Fruit fly (Drosophila melanogaster): ENCODE measurements around the gene CG18428.

DNA sequence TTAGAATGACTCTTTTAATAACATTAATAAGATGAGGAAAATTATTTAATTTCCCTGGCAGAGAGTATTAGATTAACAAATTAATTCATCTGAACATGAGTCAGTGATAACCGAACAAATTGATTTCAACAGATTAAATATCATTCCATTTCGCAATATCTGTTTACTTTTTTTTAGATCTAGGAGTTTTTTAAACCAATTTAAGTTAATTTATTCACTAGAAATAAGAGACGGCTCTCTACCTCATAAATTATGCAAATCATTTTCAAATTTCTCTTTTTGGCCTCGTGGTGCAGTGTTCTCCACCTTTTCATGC, 3.9 kb downstream of the CG18428 start, which contains the start of gene Root:
- TF ChIP-seq kay (GFP tag; ENCODE audit: borderline replicate concordance) (no peak), Hr96 (GFP tag; optimal IDR thresholded peaks at IDR 0.05) (no peak), CG5204 (GFP tag; optimal IDR thresholded peaks at IDR 0.05) (no peak), pad (GFP tag; optimal IDR thresholded peaks at IDR 0.05) (no peak), CG14711 (tag; optimal IDR thresholded peaks at IDR 0.05) (no peak), CG7101 (tag; optimal IDR thresholded peaks at IDR 0.05) (no peak)
